Worm (Caenorhabditis elegans) whole organism, late embryonic: ENCODE data around the gene ptr-5.

Experiments used
- T23F11.4 ChIP-seq: fragments of 200-800 bp; sonication (Bioruptor generic); optimal IDR thresholded peaks from 2 replicates; lab custom pipeline; 2018; ENCODE audit warnings: mild to moderate bottlenecking, missing genetic modification characterization, missing compliant biosample characterization
- Y22D7AL.16 ChIP-seq: sonication (generic microtip); optimal IDR thresholded peaks from 2 replicates; lab custom pipeline; 2016; ENCODE audit warnings: missing genetic modification characterization, missing compliant biosample characterization
- ahr-1 ChIP-seq: sonication (generic microtip); optimal IDR thresholded peaks from 2 replicates; lab custom pipeline; 2016; ENCODE audit warnings: missing genetic modification characterization, missing compliant biosample characterization
- ceh-18 ChIP-seq: sonication (generic microtip); optimal IDR thresholded peaks from 2 replicates; lab custom pipeline; 2016; ENCODE audit warnings: missing genetic modification characterization, missing compliant biosample characterization
- ceh-19 ChIP-seq: fragments of 200-800 bp; sonication (Bioruptor generic); optimal IDR thresholded peaks from 2 replicates; lab custom pipeline; 2018; ENCODE audit warnings: mild to moderate bottlenecking, missing genetic modification characterization, missing compliant biosample characterization
- ceh-24 ChIP-seq: sonication (generic microtip); optimal IDR thresholded peaks from 2 replicates; lab custom pipeline; 2016; ENCODE audit warnings: mild to moderate bottlenecking, missing genetic modification characterization, missing compliant biosample characterization
- ceh-31 ChIP-seq: sonication (generic microtip); optimal IDR thresholded peaks from 2 replicates; lab custom pipeline; 2016; ENCODE audit warnings: missing genetic modification characterization, missing compliant biosample characterization
- ceh-48 ChIP-seq: sonication (generic microtip); optimal IDR thresholded peaks from 2 replicates; lab custom pipeline; 2016; ENCODE audit warnings: missing genetic modification characterization, inconsistent platforms, missing compliant biosample characterization
- ceh-6 ChIP-seq: fragments of 200-800 bp; sonication (Bioruptor generic); optimal IDR thresholded peaks from 2 replicates; lab custom pipeline; 2018; ENCODE audit warnings: mild to moderate bottlenecking, missing genetic modification characterization, missing compliant biosample characterization
- ceh-9 ChIP-seq: sonication (generic microtip); optimal IDR thresholded peaks from 2 replicates; lab custom pipeline; 2016; ENCODE audit warnings: mild to moderate bottlenecking, missing genetic modification characterization, inconsistent platforms, missing compliant biosample characterization
- dmd-4 ChIP-seq: sonication (generic microtip); optimal IDR thresholded peaks from 2 replicates; lab custom pipeline; 2016; ENCODE audit warnings: borderline replicate concordance, missing genetic modification characterization, missing compliant biosample characterization
- dve-1 ChIP-seq: sonication (generic microtip); optimal IDR thresholded peaks from 2 replicates; lab custom pipeline; 2017; ENCODE audit warnings: antibody characterized with exemption, mild to moderate bottlenecking, missing genetic modification characterization, missing compliant biosample characterization
- elt-2 ChIP-seq: sonication (generic microtip); optimal IDR thresholded peaks from 2 replicates; lab custom pipeline; 2016; ENCODE audit warnings: missing genetic modification reagents, missing genetic modification characterization, missing compliant biosample characterization
- fkh-10 ChIP-seq: fragments of 150-350 bp; optimal IDR thresholded peaks from 2 replicates; lab custom pipeline; 2014; ENCODE audit warnings: missing biosample characterization, missing genetic modification reagents, missing genetic modification characterization
- fkh-6 ChIP-seq: sonication (generic microtip); optimal IDR thresholded peaks from 2 replicates; lab custom pipeline; 2016; ENCODE audit warnings: missing genetic modification characterization, missing compliant biosample characterization
- gmeb-2 ChIP-seq: sonication (generic microtip); optimal IDR thresholded peaks from 2 replicates; lab custom pipeline; 2016; ENCODE audit warnings: missing genetic modification characterization, inconsistent platforms, missing compliant biosample characterization
- hlh-6 ChIP-seq: sonication (generic microtip); optimal IDR thresholded peaks from 2 replicates; lab custom pipeline; 2016; ENCODE audit warnings: missing genotype, missing genetic modification characterization, missing compliant biosample characterization
- mec-3 ChIP-seq: sonication (generic microtip); optimal IDR thresholded peaks from 2 replicates; lab custom pipeline; 2016; ENCODE audit warnings: borderline replicate concordance, missing genetic modification characterization, missing compliant biosample characterization
- nfya-1 ChIP-seq: sonication (generic microtip); optimal IDR thresholded peaks from 2 replicates; lab custom pipeline; 2017; ENCODE audit warnings: missing genetic modification characterization, mild to moderate bottlenecking, missing compliant biosample characterization, antibody characterized with exemption, moderate library complexity
- nhr-232 ChIP-seq: sonication (generic microtip); optimal IDR thresholded peaks from 2 replicates; lab custom pipeline; 2016; ENCODE audit warnings: missing genetic modification characterization, missing compliant biosample characterization
- npax-4 ChIP-seq: sonication (generic microtip); optimal IDR thresholded peaks from 2 replicates; lab custom pipeline; 2016; ENCODE audit warnings: missing genetic modification characterization, missing compliant biosample characterization
- odd-2 ChIP-seq: sonication (generic microtip); optimal IDR thresholded peaks from 2 replicates; lab custom pipeline; 2017; ENCODE audit warnings: antibody characterized with exemption, mild to moderate bottlenecking, missing genetic modification characterization, missing compliant biosample characterization
- pag-3 ChIP-seq: sonication (generic microtip); optimal IDR thresholded peaks from 2 replicates; lab custom pipeline; 2016; ENCODE audit warnings: missing compliant biosample characterization, missing genetic modification characterization, borderline replicate concordance
- pat-9 ChIP-seq: fragments of 200-800 bp; sonication (Bioruptor generic); optimal IDR thresholded peaks from 2 replicates; lab custom pipeline; 2018; ENCODE audit warnings: mild to moderate bottlenecking, missing genetic modification characterization, moderate library complexity, missing compliant biosample characterization
- pha-2 ChIP-seq: sonication (generic microtip); optimal IDR thresholded peaks from 2 replicates; lab custom pipeline; 2017; ENCODE audit warnings: mild to moderate bottlenecking, missing genetic modification characterization, missing compliant biosample characterization
- pqm-1 ChIP-seq: sonication (generic microtip); optimal IDR thresholded peaks from 2 replicates; lab custom pipeline; 2016; ENCODE audit warnings: missing genetic modification characterization, missing compliant biosample characterization
- pros-1 ChIP-seq: fragments of 150-350 bp; optimal IDR thresholded peaks from 2 replicates; lab custom pipeline; 2014; ENCODE audit warnings: missing biosample characterization, missing genetic modification reagents, missing genetic modification characterization
- sox-2 ChIP-seq: fragments of 200-800 bp; sonication (Bioruptor generic); IDR thresholded peaks from 2 replicates; pipeline ENCODE4 v1.3.6; 2022; ENCODE audit warnings: missing genetic modification reagents, missing genetic modification characterization, missing compliant biosample characterization
- sox-4 ChIP-seq: sonication (generic microtip); optimal IDR thresholded peaks from 2 replicates; lab custom pipeline; 2017; ENCODE audit warnings: mild to moderate bottlenecking, missing genetic modification characterization, inconsistent platforms, missing compliant biosample characterization
- syd-9 ChIP-seq: sonication (generic microtip); optimal IDR thresholded peaks from 2 replicates; lab custom pipeline; 2016; ENCODE audit warnings: mild to moderate bottlenecking, missing genetic modification characterization, moderate library complexity, missing compliant biosample characterization
- ttx-3 ChIP-seq: sonication (generic microtip); optimal IDR thresholded peaks from 2 replicates; lab custom pipeline; 2016; ENCODE audit warnings: missing genetic modification reagents, missing genetic modification characterization, missing compliant biosample characterization
- unc-3 ChIP-seq, 2 experiments: fragments of 200-800 bp in 1 of 2; sonication (Bioruptor generic) in 1 of 2; sonication (generic microtip) in 1 of 2; conservative IDR thresholded peaks in 1 of 2; optimal IDR thresholded peaks in 1 of 2; 2 replicates each; pipeline versions ENCODE4 v1.3.6 to Lab custom; 2016 to 2022; ENCODE audit warnings: missing compliant biosample characterization in 2 of 2, missing genetic modification characterization in 2 of 2, missing genetic modification reagents in 1 of 2
- unc-42 ChIP-seq: sonication (generic microtip); optimal IDR thresholded peaks from 2 replicates; lab custom pipeline; 2016; ENCODE audit warnings: missing genotype, missing genetic modification characterization, missing compliant biosample characterization
- zip-5 ChIP-seq: sonication (generic microtip); optimal IDR thresholded peaks from 2 replicates; lab custom pipeline; 2016; ENCODE audit warnings: missing genetic modification characterization, missing compliant biosample characterization

Gene ptr-5

DNA sequence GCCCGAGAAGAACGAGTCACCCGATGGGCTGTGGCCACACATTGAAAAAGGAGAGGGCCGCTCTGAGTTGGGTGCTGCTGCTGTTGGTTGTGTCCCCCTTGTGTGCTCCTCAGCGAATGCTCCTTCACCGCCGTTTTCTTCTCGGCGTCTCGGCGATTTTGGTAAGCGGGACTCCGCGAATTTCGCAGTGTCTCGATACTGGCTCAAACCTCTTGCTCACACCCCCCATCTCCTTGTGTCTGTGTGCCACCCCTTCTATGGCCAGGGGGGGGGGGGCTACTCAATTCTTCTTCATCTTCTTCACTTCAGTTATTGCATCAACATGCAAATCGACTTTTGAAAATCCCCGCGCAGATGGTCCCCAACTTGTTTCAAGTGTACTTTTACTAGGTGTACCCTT lies 3.4 kb upstream of the ptr-5 start (continued):
- TF ChIP-seq fkh-6 (tag; lab: Kevin White, UChicago) (peak; percentile 15), sox-4 (peak; percentile 5), ahr-1 (peak; percentile 8), ceh-6 (no peak), sox-2 (GFP tag; lab: Robert Waterston, UW) (no peak), pros-1 (tag; lab: Kevin White, UChicago) (peak; percentile 63), pag-3 (tag; lab: Kevin White, UChicago) (no peak), nfya-1 (peak; percentile 31), ceh-48 (peak; percentile 17), T23F11.4 (peak; percentile 29), hlh-6 (tag; lab: Kevin White, UChicago) (peak; percentile 73), unc-42 (tag; lab: Kevin White, UChicago) (peak; percentile 88), mec-3 (tag; lab: Kevin White, UChicago) (peak; percentile 71)
- TF ChIP-seq, all 69 proteins: peak for 27

- TF ChIP-seq gmeb-2 (no peak), ceh-24 (no peak), sox-4 (no peak), pqm-1 (tag; lab: Kevin White, UChicago) (no peak), odd-2 (tag; lab: Kevin White, UChicago) (no peak), ceh-18 (tag; lab: Kevin White, UChicago) (no peak), pat-9 (tag; lab: Kevin White, UChicago) (no peak), Y22D7AL.16 (no peak), pha-2 (tag; lab: Kevin White, UChicago) (no peak), ttx-3 (no peak), elt-2 (tag; lab: Kevin White, UChicago) (no peak), dmd-4 (no peak), ceh-19 (no peak), ceh-31 (no peak), ceh-48 (no peak), zip-5 (tag; lab: Kevin White, UChicago) (no peak)
These were observed 2.2 kb downstream of the ptr-5 start for ce11 chrX:17320572-17320971.

- TF ChIP-seq ceh-24 (no peak), fkh-10 (GFP tag; lab: Kevin White, UChicago) (no peak), unc-3 (GFP tag; conservative IDR thresholded peaks at IDR 0.05; lab: Robert Waterston, UW) (no peak), unc-3 (tag; optimal IDR thresholded peaks at IDR 0.05; lab: Kevin White, UChicago) (no peak), nhr-232 (tag; lab: Kevin White, UChicago) (no peak), ceh-9 (tag; lab: Kevin White, UChicago) (no peak), ceh-48 (no peak)
These were observed 6.6 kb downstream of the ptr-5 start for ce11 chrX:17324954-17325353.

ce11 chrX:17327226-17327625 lies 8.8 kb downstream of the ptr-5 start:
- TF ChIP-seq dve-1 (tag; lab: Kevin White, UChicago): no peak
- no peak for TF ChIP-seq npax-4 (tag; lab: Kevin White, UChicago)
- TF ChIP-seq elt-2 (tag; lab: Kevin White, UChicago): no peak
- TF ChIP-seq syd-9 (tag; lab: Kevin White, UChicago): no peak
- no peak for TF ChIP-seq nhr-232 (tag; lab: Kevin White, UChicago)
- no peak for TF ChIP-seq dmd-4
- no peak for TF ChIP-seq pha-2 (tag; lab: Kevin White, UChicago)

DNA sequence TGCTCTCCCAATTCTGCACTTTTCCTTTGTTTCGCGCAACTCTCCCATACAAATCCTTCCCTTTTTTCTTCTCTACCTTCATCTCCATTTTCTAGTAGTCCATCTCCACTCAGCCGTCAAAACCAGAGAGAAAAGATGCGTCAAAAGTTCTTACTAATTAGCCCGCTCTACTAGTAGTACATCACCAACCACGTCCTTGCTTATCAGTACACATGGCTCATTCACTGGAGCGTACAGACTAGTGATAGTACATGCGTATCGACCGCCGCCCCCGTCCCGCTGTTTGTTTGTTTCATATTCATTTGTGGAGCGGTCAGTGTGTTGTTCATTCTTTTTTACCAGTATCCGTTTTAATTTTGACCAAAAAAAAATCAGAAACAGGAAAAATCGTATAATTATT lies 10.7 kb downstream of the ptr-5 start:
- no peak for TF ChIP-seq hlh-6 (tag; lab: Kevin White, UChicago)
- TF ChIP-seq, all 69 proteins: peak for 0
